Worm (Caenorhabditis elegans) whole organism, midembryonic: Measurements from ENCODE around the gene unc-30.

Source experiments
- T22C8.4 ChIP-seq: fragments of 200-800 bp; sonication (Bioruptor generic); IDR thresholded peaks from 2 replicates; pipeline ENCODE4 v1.3.6; 2022; ENCODE audit warnings: missing genetic modification characterization, missing compliant biosample characterization
- cog-1 ChIP-seq: sonication (generic microtip); optimal IDR thresholded peaks from 2 replicates; lab custom pipeline; 2016; ENCODE audit warnings: missing genetic modification characterization, missing compliant biosample characterization
- flt-1 ChIP-seq: fragments of 200-800 bp; sonication (Bioruptor generic); IDR thresholded peaks from 2 replicates; pipeline ENCODE4 v1.3.6; 2022; ENCODE audit warnings: missing genetic modification characterization, missing compliant biosample characterization
- tab-1 ChIP-seq: fragments of 200-800 bp; sonication (Bioruptor generic); IDR thresholded peaks from 2 replicates; pipeline ENCODE4 v1.3.6; 2022; ENCODE audit warnings: missing genetic modification characterization, missing compliant biosample characterization
- ztf-29 ChIP-seq: fragments of 200-800 bp; sonication (Bioruptor generic); IDR thresholded peaks from 2 replicates; pipeline ENCODE4 v1.3.6; 2022; ENCODE audit warnings: missing genetic modification reagents, missing genetic modification characterization, missing compliant biosample characterization

DNA sequence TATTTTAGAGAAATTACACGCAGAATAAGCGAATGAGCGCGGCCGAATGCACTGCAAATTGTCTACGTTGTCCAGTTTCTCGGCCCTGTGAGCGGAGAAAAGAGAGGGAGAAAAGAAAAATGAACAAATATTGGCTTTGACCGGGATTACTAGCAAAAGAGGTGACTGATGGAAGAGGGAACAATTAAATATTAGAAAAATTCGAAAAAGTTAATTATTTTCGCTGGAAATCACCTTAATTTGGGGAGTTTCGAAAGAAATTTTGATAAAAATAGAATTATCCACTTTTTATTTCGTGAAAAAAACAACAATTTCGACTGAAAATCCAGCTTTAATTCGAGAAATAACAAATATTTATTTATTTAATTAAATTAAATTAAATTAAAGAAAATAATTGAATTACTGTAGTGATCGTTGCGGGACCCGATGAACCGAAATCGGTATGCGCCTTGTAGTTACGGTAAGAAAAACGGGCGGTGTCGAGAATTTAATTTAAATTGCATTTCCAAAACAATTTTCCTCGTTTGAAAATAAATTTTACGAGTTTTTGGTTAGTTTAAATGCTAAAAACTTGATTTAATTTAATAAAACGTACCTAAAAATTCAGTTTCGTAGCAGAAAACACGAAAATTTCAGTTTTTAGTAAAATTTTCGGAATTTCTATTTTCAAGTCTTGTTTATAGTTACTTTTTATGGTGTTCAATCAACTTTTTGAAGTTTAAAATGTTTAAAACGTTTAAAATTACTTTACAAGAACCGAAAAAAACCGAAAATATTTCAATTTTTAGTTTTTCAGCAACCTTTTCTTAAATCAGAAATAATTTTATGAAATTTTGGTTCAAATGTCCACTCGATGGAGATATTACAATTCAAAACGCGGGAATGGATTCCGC lies 35.9 kb downstream of the unc-30 start, which contains the start of the genes crld-1 and msh-5:
- TF ChIP-seq tab-1 (GFP tag; lab: Robert Waterston, UW), result no peak
- TF ChIP-seq flt-1 (GFP tag; lab: Robert Waterston, UW), result no peak
- TF ChIP-seq cog-1 (tag; lab: Kevin White, UChicago), result no peak
- TF ChIP-seq T22C8.4 (GFP tag; lab: Robert Waterston, UW), result no peak
- TF ChIP-seq ztf-29 (GFP tag; lab: Robert Waterston, UW), result no peak
